Worm (Caenorhabditis elegans) whole organism, L4 larva: ENCODE results near the gene srd-42.

ENCODE experiments used
- ceh-20 ChIP-seq: fragments of 200-800 bp; sonication (Bioruptor generic); IDR thresholded peaks from 2 replicates; pipeline ENCODE4 v1.3.6; 2022; ENCODE audit warnings: missing genetic modification reagents, missing genetic modification characterization, missing compliant biosample characterization
- unc-62 ChIP-seq, 3 experiments: fragments of 150-350 bp in 1 of 3; sonication (generic microtip); optimal IDR thresholded peaks in 2 of 3; peaks in 1 of 3; 1 replicate in 1 of 3; 2 replicates in 2 of 3; lab custom pipeline; 2014 to 2017; ENCODE audit warnings: missing biosample characterization in 3 of 3, missing genetic modification characterization in 3 of 3, missing genetic modification reagents in 3 of 3, missing genotype in 1 of 3

DNA sequence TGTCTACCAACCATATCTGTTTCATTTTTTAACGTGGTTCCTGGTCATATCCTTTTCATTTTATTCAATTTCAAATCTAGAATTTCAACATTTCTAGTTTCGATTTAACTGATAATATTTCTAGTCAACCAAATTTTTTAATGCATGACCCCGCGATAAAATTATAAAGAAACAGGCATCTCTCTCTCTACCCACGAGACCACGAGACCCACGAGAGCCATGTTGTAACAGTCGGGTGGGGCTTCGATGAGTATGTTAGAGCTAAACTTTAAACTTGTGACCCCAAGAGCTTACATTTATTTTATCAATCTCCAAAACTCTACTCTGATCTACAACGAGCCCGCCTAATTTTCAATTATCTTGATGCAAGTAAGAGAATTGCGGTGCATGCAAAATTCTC, 15.1 kb upstream of the srd-42 start:
- TF ChIP-seq ceh-20 (GFP tag; lab: Robert Waterston, UW) = no peak
- TF ChIP-seq unc-62 (GFP tag; optimal IDR thresholded peaks at IDR 0.05 in 1 of 2; lab: Kevin White, UChicago) = no peak
- no peak for TF ChIP-seq unc-62 (tag; optimal IDR thresholded peaks at IDR 0.05; lab: Kevin White, UChicago)
